Worm (Caenorhabditis elegans) whole organism, midembryonic: ENCODE measurements around the gene R10F2.4.

ENCODE experiments used
- T22C8.4 ChIP-seq: fragments of 200-800 bp; sonication (Bioruptor generic); IDR thresholded peaks from 2 replicates; pipeline ENCODE4 v1.3.6; 2022; ENCODE audit warnings: missing genetic modification characterization, missing compliant biosample characterization
- cog-1 ChIP-seq: sonication (generic microtip); optimal IDR thresholded peaks from 2 replicates; lab custom pipeline; 2016; ENCODE audit warnings: missing genetic modification characterization, missing compliant biosample characterization
- flt-1 ChIP-seq: fragments of 200-800 bp; sonication (Bioruptor generic); IDR thresholded peaks from 2 replicates; pipeline ENCODE4 v1.3.6; 2022; ENCODE audit warnings: missing genetic modification characterization, missing compliant biosample characterization
- klf-2 ChIP-seq: fragments of 200-800 bp; sonication (Bioruptor generic); conservative IDR thresholded peaks from 2 replicates; pipeline ENCODE4 v1.3.6; 2022; ENCODE audit warnings: missing genetic modification reagents, missing genetic modification characterization, missing compliant biosample characterization
- ref-1 ChIP-seq: fragments of 200-800 bp; sonication (Bioruptor generic); conservative IDR thresholded peaks from 2 replicates; pipeline ENCODE4 v1.3.6; 2022; ENCODE audit warnings: missing genetic modification reagents, missing genetic modification characterization, missing compliant biosample characterization
- tab-1 ChIP-seq: fragments of 200-800 bp; sonication (Bioruptor generic); IDR thresholded peaks from 2 replicates; pipeline ENCODE4 v1.3.6; 2022; ENCODE audit warnings: missing genetic modification characterization, missing compliant biosample characterization
- ztf-23 ChIP-seq: fragments of 200-800 bp; sonication (Bioruptor generic); IDR thresholded peaks from 2 replicates; pipeline ENCODE4 v1.3.6; 2022; ENCODE audit warnings: missing genetic modification reagents, missing genetic modification characterization, missing compliant biosample characterization
- ztf-29 ChIP-seq: fragments of 200-800 bp; sonication (Bioruptor generic); IDR thresholded peaks from 2 replicates; pipeline ENCODE4 v1.3.6; 2022; ENCODE audit warnings: missing genetic modification reagents, missing genetic modification characterization, missing compliant biosample characterization

DNA sequence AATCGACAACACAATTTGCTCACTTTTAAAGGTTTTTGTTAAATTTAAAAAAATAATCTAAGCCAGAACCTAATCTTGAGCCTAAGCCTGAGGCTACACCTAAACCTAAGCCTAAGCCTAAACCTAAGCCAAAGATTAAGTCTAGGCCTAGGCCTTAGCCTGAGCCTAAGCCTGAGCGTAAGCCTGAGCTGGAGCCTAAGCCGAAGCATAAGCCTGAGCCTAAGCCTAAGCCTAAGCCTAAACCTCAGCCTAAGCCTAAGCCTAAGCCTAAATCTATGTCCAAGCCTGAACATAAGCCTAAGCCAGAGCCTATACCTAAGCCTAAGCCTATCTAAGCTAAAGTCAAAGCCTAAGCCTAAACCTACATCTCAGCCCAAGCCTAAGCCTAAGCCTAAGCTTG, 14.9 kb upstream of the R10F2.4 start:
- TF ChIP-seq ztf-29 (GFP tag; lab: Robert Waterston, UW) (no peak), flt-1 (GFP tag; lab: Robert Waterston, UW) (0 out of 2 replicates have a peak, but pooled peaks have one; percentile 10), cog-1 (tag; lab: Kevin White, UChicago) (no peak), klf-2 (GFP tag; lab: Robert Waterston, UW) (no peak), T22C8.4 (GFP tag; lab: Robert Waterston, UW) (no peak), ztf-23 (GFP tag; lab: Robert Waterston, UW) (no peak), ref-1 (no peak), tab-1 (no peak)
